Fruit fly (Drosophila melanogaster) whole organism, adult: ENCODE data around the gene Hmgcr.

Experiments used
- CG11617 ChIP-seq: fragments of 200-800 bp; sonication (Bioruptor generic); optimal IDR thresholded peaks from 2 replicates; lab custom pipeline; 2017; ENCODE audit warnings: mild to moderate bottlenecking, missing biosample characterization, missing genetic modification reagents, missing genetic modification characterization
- CG12768 ChIP-seq: fragments of 200-800 bp; sonication (Bioruptor generic); optimal IDR thresholded peaks from 2 replicates; lab custom pipeline; 2017; ENCODE audit warnings: missing biosample characterization, missing genetic modification characterization, mild to moderate bottlenecking, moderate library complexity, missing genetic modification reagents
- CG14711 ChIP-seq: fragments of 200-800 bp; sonication (Bioruptor generic); optimal IDR thresholded peaks from 2 replicates; lab custom pipeline; 2018; ENCODE audit warnings: missing biosample characterization, mild to moderate bottlenecking, missing genetic modification characterization, moderate library complexity
- CG1620 ChIP-seq: fragments of 200-800 bp; sonication (Bioruptor generic); optimal IDR thresholded peaks from 2 replicates; lab custom pipeline; 2016; ENCODE audit warnings: missing biosample characterization, missing genetic modification characterization
- CG33017 ChIP-seq: fragments of 200-800 bp; sonication (Bioruptor generic); optimal IDR thresholded peaks from 2 replicates; lab custom pipeline; 2018; ENCODE audit warnings: missing biosample characterization, mild to moderate bottlenecking, missing genetic modification characterization, moderate library complexity
- CG5204 ChIP-seq: fragments of 200-800 bp; sonication (Bioruptor generic); optimal IDR thresholded peaks from 2 replicates; lab custom pipeline; 2016; ENCODE audit warnings: missing biosample characterization, missing genetic modification characterization
- CG7045 ChIP-seq: fragments of 200-800 bp; sonication (Bioruptor generic); optimal IDR thresholded peaks from 2 replicates; lab custom pipeline; 2017; ENCODE audit warnings: missing biosample characterization, mild to moderate bottlenecking, missing genetic modification characterization
- CG7101 ChIP-seq: fragments of 200-800 bp; sonication (Bioruptor generic); optimal IDR thresholded peaks from 2 replicates; lab custom pipeline; 2018; ENCODE audit warnings: missing biosample characterization, mild to moderate bottlenecking, missing genetic modification characterization, moderate library complexity
- Clk ChIP-seq: fragments of 200-800 bp; sonication (Bioruptor generic); optimal IDR thresholded peaks from 2 replicates; lab custom pipeline; 2017; ENCODE audit warnings: missing biosample characterization, missing genetic modification characterization
- Crg-1 ChIP-seq: fragments of 200-800 bp; sonication (Bioruptor generic); optimal IDR thresholded peaks from 2 replicates; lab custom pipeline; 2016; ENCODE audit warnings: missing biosample characterization, missing genetic modification characterization
- Hr96 ChIP-seq: fragments of 200-800 bp; sonication (Bioruptor generic); optimal IDR thresholded peaks from 2 replicates; lab custom pipeline; 2016; ENCODE audit warnings: missing biosample characterization, missing genetic modification characterization
- Mnt ChIP-seq: fragments of 200-800 bp; sonication (Bioruptor generic); optimal IDR thresholded peaks from 2 replicates; lab custom pipeline; 2016; ENCODE audit warnings: missing biosample characterization, mild to moderate bottlenecking, missing genetic modification characterization
- bab1 ChIP-seq: fragments of 200-800 bp; sonication (Bioruptor generic); optimal IDR thresholded peaks from 3 replicates; lab custom pipeline; 2019; ENCODE audit warnings: missing biosample characterization, mild to moderate bottlenecking, missing genetic modification characterization, moderate library complexity
- cic ChIP-seq: fragments of 200-800 bp; sonication (Bioruptor generic); optimal IDR thresholded peaks from 2 replicates; lab custom pipeline; 2017; ENCODE audit warnings: missing biosample characterization, mild to moderate bottlenecking, missing genetic modification characterization, moderate library complexity
- cnc ChIP-seq, 2 experiments: fragments of >200 bp; optimal IDR thresholded peaks; 2 replicates each; lab custom pipeline; 2017
- kay ChIP-seq: fragments of 200-800 bp; sonication (Bioruptor generic); peaks from one replicate; lab custom pipeline; 2016; ENCODE audit warnings: missing biosample characterization, missing genetic modification characterization, borderline replicate concordance
- ovo ChIP-seq: fragments of 200-800 bp; sonication (Bioruptor generic); optimal IDR thresholded peaks from 2 replicates; lab custom pipeline; 2016; ENCODE audit warnings: missing biosample characterization, missing genetic modification characterization
- pad ChIP-seq: fragments of 200-800 bp; sonication (Bioruptor generic); optimal IDR thresholded peaks from 3 replicates; lab custom pipeline; 2017; ENCODE audit warnings: missing biosample characterization, missing genetic modification characterization, mild to moderate bottlenecking, moderate library complexity, missing genetic modification reagents
- tj ChIP-seq: fragments of 200-800 bp; sonication (Bioruptor generic); optimal IDR thresholded peaks from 3 replicates; lab custom pipeline; 2017; ENCODE audit warnings: missing biosample characterization, mild to moderate bottlenecking, missing genetic modification characterization, moderate library complexity
- toe ChIP-seq: fragments of 200-800 bp; sonication (Bioruptor generic); optimal IDR thresholded peaks from 2 replicates; lab custom pipeline; 2016; ENCODE audit warnings: missing biosample characterization, missing genetic modification characterization

Hmgcr gene

DNA sequence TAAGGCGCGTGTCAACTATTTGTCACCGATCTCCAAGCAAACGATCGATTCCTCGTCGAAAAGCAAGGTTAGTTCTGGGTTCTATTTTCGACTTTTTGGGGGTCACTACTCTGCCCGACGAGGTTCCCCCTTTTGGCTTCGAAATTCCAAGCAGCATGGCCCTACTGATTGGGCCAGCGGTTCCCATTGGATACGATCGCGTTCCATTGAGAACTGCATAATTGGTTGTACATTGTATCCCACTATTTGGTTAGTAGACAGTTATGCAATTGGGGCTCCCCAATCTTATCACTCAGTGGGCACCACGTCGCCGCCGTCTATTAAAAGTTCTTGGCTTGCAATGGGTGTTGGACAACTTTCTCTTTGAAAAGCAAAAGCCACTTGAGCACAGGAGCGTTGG, 647 bp downstream of the Hmgcr start:
- TF ChIP-seq CG5204 (GFP tag; lab: Kevin White, UChicago): no peak
- TF ChIP-seq CG12768: no peak
- TF ChIP-seq CG1620: no peak
- TF ChIP-seq CG7045 (GFP tag; lab: Kevin White, UChicago): no peak
- no peak for TF ChIP-seq pad
- TF ChIP-seq toe: no peak
- TF ChIP-seq cnc (optimal IDR thresholded peaks at IDR 0.05; lab: Kevin White, UChicago): no peak
- no peak for TF ChIP-seq Hr96 (GFP tag; lab: Kevin White, UChicago)
- no peak for TF ChIP-seq Clk (GFP tag; lab: Kevin White, UChicago)
- TF ChIP-seq CG14711 (tag; lab: Kevin White, UChicago): no peak
- TF ChIP-seq Crg-1: no peak
- no peak for TF ChIP-seq CG11617 (GFP tag; lab: Kevin White, UChicago)
- TF ChIP-seq cic (GFP tag; lab: Kevin White, UChicago): no peak
- TF ChIP-seq CG33017 (tag; lab: Kevin White, UChicago): no peak
- TF ChIP-seq tj (GFP tag; lab: Kevin White, UChicago): no peak
- TF ChIP-seq ovo: no peak

DNA sequence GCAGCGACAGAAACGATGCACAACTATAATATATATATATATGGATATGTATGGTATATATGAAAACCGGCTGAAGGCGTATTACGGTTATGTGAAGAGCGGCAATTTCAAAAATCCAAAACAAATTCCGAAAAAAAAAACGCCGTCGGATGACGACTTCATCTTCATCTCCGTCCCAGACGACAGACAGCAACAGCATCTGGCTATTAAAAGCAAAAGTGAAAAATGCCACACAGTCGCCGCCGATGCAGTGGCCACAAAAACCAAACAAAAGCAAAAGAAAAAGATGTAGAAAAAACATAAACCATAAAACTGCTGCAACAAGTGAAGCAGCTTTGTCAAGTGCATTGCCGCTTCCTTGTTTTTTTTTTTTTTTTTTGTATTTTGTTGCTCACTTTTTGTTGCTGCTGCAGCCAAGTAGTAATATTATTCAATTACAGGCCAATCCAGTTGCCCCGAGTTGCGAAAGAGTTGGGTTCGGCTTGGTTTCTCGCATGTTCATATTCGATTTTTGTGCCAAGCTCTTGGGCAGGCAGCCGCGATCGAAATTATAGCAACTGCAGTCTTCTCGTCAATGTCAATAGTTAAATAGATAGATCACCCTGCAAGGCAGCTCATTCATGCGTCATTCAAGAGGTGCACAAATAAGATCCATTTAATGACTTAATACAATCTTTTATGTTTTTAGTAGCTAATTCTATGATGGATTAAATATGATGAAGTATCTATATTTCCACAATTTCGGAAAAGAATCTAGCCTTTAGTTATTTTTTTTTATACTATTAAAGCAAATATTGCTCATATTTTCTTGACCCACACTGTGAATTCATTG, 1.7 kb downstream of the Hmgcr start:
- TF ChIP-seq CG7101 (tag; lab: Kevin White, UChicago): no peak
- no peak for TF ChIP-seq Hr96 (GFP tag; lab: Kevin White, UChicago)
- TF ChIP-seq cic (GFP tag; lab: Kevin White, UChicago): no peak
- no peak for TF ChIP-seq bab1
- TF ChIP-seq Mnt (GFP tag; lab: Kevin White, UChicago): no peak
- TF ChIP-seq ovo: no peak
- TF ChIP-seq CG1620: no peak
- TF ChIP-seq toe: no peak
- no peak for TF ChIP-seq CG14711 (tag; lab: Kevin White, UChicago)
- no peak for TF ChIP-seq kay
- no peak for TF ChIP-seq CG33017 (tag; lab: Kevin White, UChicago)
- TF ChIP-seq CG5204 (GFP tag; lab: Kevin White, UChicago): no peak
- TF ChIP-seq CG11617 (GFP tag; lab: Kevin White, UChicago): no peak
- TF ChIP-seq cnc (optimal IDR thresholded peaks at IDR 0.05; lab: Kevin White, UChicago): no peak
- TF ChIP-seq pad: no peak
- no peak for TF ChIP-seq Crg-1
- TF ChIP-seq Clk (GFP tag; lab: Kevin White, UChicago): no peak
- no peak for TF ChIP-seq CG7045 (GFP tag; lab: Kevin White, UChicago)
- TF ChIP-seq CG12768: no peak
- no peak for TF ChIP-seq tj (GFP tag; lab: Kevin White, UChicago)

DNA sequence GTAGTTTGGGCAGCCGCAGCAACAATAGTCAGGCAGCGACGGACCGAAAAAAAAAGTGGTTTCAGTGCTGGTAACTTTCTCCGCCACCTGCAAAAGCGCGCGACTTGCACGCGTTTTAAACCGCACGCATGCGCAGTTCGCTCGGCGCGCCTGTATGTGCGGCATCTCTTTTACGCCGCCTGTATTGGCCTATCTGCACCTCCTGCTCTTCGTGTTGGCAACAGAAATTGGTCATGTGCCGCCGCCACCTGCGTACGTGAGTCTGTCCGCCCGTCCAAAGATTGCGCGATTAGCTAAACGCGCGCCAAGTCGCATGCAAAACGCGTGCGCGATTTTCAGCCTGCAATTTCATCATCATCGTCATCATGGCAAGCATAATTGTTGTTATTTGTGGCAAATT, 2.5 kb downstream of the Hmgcr start:
- TF ChIP-seq Crg-1 (no peak), Mnt (GFP tag; lab: Kevin White, UChicago) (no peak), CG7101 (tag; lab: Kevin White, UChicago) (no peak), tj (GFP tag; lab: Kevin White, UChicago) (no peak)

DNA sequence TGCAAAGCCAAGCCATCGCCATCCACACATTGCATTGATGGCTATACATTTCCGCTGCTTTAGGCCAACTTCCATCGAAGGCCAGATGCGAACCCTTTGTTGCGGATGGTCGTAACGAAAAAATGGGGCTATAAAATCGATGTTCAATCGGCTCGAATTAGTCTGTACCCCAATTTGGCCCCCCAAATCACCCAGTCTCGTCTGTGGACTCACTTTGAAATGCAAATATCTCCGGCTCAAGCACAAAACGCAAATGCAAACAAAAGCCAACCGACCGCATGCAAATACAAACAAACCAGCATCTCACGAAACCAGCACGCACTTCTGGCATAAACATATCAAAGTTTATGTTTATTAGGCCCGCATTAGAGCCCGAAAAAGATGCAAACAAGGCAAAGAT, 3.2 kb downstream of the Hmgcr start:
- no peak for TF ChIP-seq CG11617 (GFP tag; lab: Kevin White, UChicago)

DNA sequence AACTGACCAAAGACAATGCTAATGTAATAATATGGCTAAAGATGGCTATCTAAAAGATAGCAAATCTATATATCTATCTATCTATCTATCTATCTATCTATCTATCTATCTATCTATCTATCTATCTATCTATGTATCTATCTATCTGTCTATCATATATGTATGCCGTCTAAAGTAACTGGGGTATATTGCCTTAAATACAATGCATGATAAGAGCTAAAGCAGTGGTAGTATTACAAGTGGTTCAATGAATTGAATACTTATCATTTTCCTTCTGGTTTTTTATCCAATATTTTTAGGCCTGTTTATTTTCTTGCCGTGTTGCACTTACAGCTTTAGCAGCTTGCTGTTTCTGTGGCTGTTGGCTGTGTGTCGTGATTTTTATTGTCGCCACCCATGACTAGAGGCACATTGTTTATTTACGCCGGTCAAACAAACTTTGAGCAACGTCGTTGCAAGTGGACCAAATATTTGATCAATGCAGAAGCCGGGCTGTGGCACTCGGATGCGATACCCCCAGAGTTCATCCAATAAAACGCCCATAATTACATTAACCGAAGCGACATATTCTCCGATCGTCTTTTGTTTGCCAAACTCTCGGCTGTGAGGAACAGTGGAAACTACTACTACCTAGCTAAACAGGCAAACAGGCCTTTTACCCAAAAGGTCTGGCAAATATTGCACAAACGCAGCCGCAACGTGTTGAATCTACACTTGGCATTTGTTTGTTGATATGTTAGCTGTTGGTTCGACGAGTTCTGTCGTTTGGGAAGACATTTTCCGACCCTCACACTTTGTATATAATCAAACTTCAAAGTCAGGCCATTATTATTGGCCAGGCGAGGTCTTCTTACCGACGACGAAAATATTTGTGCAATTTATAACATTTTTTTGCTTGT, 4.8 kb downstream of the Hmgcr start:
- no peak for TF ChIP-seq CG7045 (GFP tag; lab: Kevin White, UChicago)
- TF ChIP-seq CG12768: no peak
- no peak for TF ChIP-seq bab1
- TF ChIP-seq cic (GFP tag; lab: Kevin White, UChicago): no peak
- no peak for TF ChIP-seq Crg-1
- TF ChIP-seq CG33017 (tag; lab: Kevin White, UChicago): no peak
- TF ChIP-seq Clk (GFP tag; lab: Kevin White, UChicago): no peak
- no peak for TF ChIP-seq CG5204 (GFP tag; lab: Kevin White, UChicago)

DNA sequence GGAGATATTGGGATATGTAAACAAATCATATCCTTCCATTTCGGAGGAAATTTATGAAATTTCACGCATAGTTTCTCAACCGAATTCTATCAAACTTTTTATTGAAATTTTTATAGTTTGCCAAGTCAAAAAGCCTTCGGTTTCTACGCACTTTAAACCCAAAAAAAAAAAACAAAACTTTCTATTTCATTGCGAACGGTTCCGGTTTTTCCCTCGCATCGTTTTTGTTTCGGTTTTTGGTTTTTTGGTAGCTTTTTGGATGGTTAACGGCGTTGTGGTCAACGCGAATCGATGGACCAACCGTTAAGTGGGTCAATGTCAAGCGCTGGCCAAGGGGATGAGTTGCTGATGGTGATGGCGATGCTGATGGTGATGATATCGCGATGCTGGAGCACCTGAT, 7.8 kb downstream of the Hmgcr start:
- TF ChIP-seq Crg-1 (no peak), cnc (optimal IDR thresholded peaks at IDR 0.05; lab: Kevin White, UChicago) (no peak), bab1 (no peak), pad (no peak), ovo (no peak), CG1620 (no peak), CG7101 (tag; lab: Kevin White, UChicago) (no peak)

DNA sequence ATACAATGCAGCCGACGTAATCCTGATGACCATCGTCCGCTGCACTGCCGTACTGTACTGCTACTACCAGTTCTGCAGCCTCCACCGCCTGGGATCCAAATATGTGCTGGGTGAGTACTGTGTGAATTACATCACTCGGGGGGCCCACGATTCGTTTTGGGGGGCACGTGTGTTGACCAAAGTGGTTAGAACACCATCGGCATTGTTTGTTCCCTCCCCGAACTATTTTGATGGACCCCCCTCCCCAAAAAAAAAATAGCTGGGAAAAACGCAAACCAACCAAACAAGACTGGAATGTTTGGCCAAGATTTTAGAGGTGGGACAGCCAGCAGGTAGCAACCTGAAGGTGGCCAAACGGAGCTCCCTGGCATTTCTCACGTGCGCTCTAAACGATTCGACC, 14.3 kb downstream of the Hmgcr start:
- no peak for TF ChIP-seq Mnt (GFP tag; lab: Kevin White, UChicago)
- TF ChIP-seq ovo: no peak
- TF ChIP-seq bab1: no peak
- no peak for TF ChIP-seq CG5204 (GFP tag; lab: Kevin White, UChicago)
- TF ChIP-seq cic (GFP tag; lab: Kevin White, UChicago): no peak
